Fruit fly (Drosophila melanogaster) whole organism, pupa: ENCODE results near the gene Ziz.

ENCODE experiments used
- CG10348 ChIP-seq: fragments of 200-800 bp; sonication (Bioruptor generic); IDR thresholded peaks from 2 replicates; pipeline ENCODE4 v1.3.6; 2022; ENCODE audit warnings: missing biosample characterization, missing genetic modification characterization
- CG12605 ChIP-seq: fragments of 200-800 bp; sonication (Bioruptor generic); IDR thresholded peaks from 2 replicates; pipeline ENCODE4 v1.3.6; 2022; ENCODE audit warnings: missing biosample characterization, missing genetic modification characterization
- CG13204 ChIP-seq: fragments of 200-800 bp; sonication (Bioruptor generic); optimal IDR thresholded peaks from 2 replicates; lab custom pipeline; 2018; ENCODE audit warnings: missing biosample characterization, mild to moderate bottlenecking, missing genetic modification characterization, moderate library complexity
- CG14655 ChIP-seq: fragments of 200-800 bp; sonication (Bioruptor generic); optimal IDR thresholded peaks from 3 replicates; lab custom pipeline; 2017; ENCODE audit warnings: mild to moderate bottlenecking, missing biosample characterization, missing genetic modification reagents, missing genetic modification characterization
- CG15710 ChIP-seq: fragments of 200-800 bp; sonication (Bioruptor generic); optimal IDR thresholded peaks from 2 replicates; lab custom pipeline; 2018; ENCODE audit warnings: missing biosample characterization, mild to moderate bottlenecking, missing genetic modification characterization, moderate library complexity
- CG17806 ChIP-seq: fragments of 200-800 bp; sonication (Bioruptor generic); optimal IDR thresholded peaks from 2 replicates; lab custom pipeline; 2018; ENCODE audit warnings: missing biosample characterization, mild to moderate bottlenecking, missing genetic modification characterization, moderate library complexity
- CG32121 ChIP-seq: fragments of 200-800 bp; sonication (Bioruptor generic); IDR thresholded peaks from 2 replicates; pipeline ENCODE4 v1.3.6; 2022; ENCODE audit warnings: missing biosample characterization, missing genetic modification characterization
- CG34367 ChIP-seq: fragments of 200-800 bp; sonication (Bioruptor generic); optimal IDR thresholded peaks from 2 replicates; lab custom pipeline; 2018; ENCODE audit warnings: missing biosample characterization, mild to moderate bottlenecking, missing genetic modification characterization
- CG4496 ChIP-seq: fragments of 200-800 bp; sonication (Bioruptor generic); IDR thresholded peaks from 3 replicates; pipeline ENCODE4 v1.3.6; 2022; ENCODE audit warnings: missing biosample characterization, missing genetic modification characterization
- CG8159 ChIP-seq: fragments of 200-800 bp; sonication (Bioruptor generic); optimal IDR thresholded peaks from 3 replicates; lab custom pipeline; 2018; ENCODE audit warnings: missing biosample characterization, mild to moderate bottlenecking, missing genetic modification characterization, moderate library complexity
- CG8301 ChIP-seq: fragments of 200-800 bp; sonication (Bioruptor generic); optimal IDR thresholded peaks from 2 replicates; lab custom pipeline; 2018; ENCODE audit warnings: missing biosample characterization, mild to moderate bottlenecking, missing genetic modification characterization
- CG9948 ChIP-seq: fragments of 200-800 bp; sonication (Bioruptor generic); optimal IDR thresholded peaks from 2 replicates; lab custom pipeline; 2018; ENCODE audit warnings: missing biosample characterization, mild to moderate bottlenecking, missing genetic modification characterization, moderate library complexity
- D1 ChIP-seq: fragments of 200-800 bp; sonication (Bioruptor generic); optimal IDR thresholded peaks from 2 replicates; lab custom pipeline; 2018; ENCODE audit warnings: missing biosample characterization, mild to moderate bottlenecking, missing genetic modification characterization, moderate library complexity
- EcR ChIP-seq: fragments of 200-800 bp; sonication (Bioruptor generic); optimal IDR thresholded peaks from 3 replicates; lab custom pipeline; 2019; ENCODE audit warnings: missing biosample characterization, missing genetic modification characterization, mild to moderate bottlenecking, moderate library complexity, missing genetic modification reagents
- Ets98B ChIP-seq: fragments of 200-800 bp; sonication (Bioruptor generic); IDR thresholded peaks from 2 replicates; pipeline ENCODE4 v1.3.6; 2022; ENCODE audit warnings: missing biosample characterization, missing genetic modification characterization
- Pif1A ChIP-seq: fragments of 200-800 bp; sonication (Bioruptor generic); optimal IDR thresholded peaks from 3 replicates; lab custom pipeline; 2016; ENCODE audit warnings: missing biosample characterization, missing genetic modification characterization
- Pif1B ChIP-seq: fragments of 200-800 bp; sonication (Bioruptor generic); optimal IDR thresholded peaks from 3 replicates; lab custom pipeline; 2016; ENCODE audit warnings: missing biosample characterization, missing genetic modification characterization
- Snoo ChIP-seq: fragments of 200-800 bp; sonication (Bioruptor generic); optimal IDR thresholded peaks from 3 replicates; lab custom pipeline; 2017; ENCODE audit warnings: missing biosample characterization, mild to moderate bottlenecking, missing genetic modification characterization, inconsistent platforms
- fd96Ca ChIP-seq: fragments of 200-800 bp; sonication (Bioruptor generic); IDR thresholded peaks from 3 replicates; pipeline ENCODE4 v1.3.6; 2022; ENCODE audit warnings: missing biosample characterization, missing genetic modification characterization
- gl ChIP-seq: fragments of 200-800 bp; sonication (Bioruptor generic); optimal IDR thresholded peaks from 2 replicates; lab custom pipeline; 2018; ENCODE audit warnings: missing biosample characterization, mild to moderate bottlenecking, missing genetic modification characterization
- rn ChIP-seq: fragments of 200-800 bp; sonication (Bioruptor generic); IDR thresholded peaks from 2 replicates; pipeline ENCODE4 v1.3.6; 2022; ENCODE audit warnings: missing biosample characterization, missing genetic modification characterization

The Ziz gene

DNA sequence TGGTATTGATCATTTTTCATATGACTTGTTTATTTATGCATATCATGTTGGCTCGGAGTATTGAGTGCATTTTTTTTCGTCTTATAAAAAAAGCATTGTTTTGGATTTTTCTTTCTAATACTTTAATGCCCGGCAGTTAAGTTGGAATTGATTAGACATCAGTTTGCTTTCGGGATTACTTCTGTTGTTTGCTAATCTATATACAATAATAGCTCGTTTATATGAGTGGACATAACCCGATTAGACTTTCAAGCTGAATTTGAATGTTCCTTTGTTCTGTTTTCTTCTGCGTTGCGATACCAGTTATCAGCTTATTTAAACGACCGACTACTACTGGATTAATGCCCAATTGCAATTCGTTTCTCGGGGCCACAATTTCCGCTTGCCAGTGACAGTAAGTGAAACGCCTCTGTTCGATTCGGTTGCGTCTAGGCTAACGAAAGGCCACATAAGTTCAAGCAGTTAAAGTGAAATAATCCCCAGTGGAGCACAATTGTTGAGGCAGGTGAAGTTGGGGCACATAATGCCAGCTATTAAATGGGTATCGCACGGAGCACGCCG, 55.6 kb downstream of the Ziz start:
- TF ChIP-seq CG4496 (GFP tag; lab: Robert Waterston, UW), result no peak
- TF ChIP-seq CG32121 (GFP tag; lab: Robert Waterston, UW), result no peak
- no peak for TF ChIP-seq EcR
- TF ChIP-seq rn (GFP tag; lab: Robert Waterston, UW), result no peak
- TF ChIP-seq, all 21 proteins: peak for 0

DNA sequence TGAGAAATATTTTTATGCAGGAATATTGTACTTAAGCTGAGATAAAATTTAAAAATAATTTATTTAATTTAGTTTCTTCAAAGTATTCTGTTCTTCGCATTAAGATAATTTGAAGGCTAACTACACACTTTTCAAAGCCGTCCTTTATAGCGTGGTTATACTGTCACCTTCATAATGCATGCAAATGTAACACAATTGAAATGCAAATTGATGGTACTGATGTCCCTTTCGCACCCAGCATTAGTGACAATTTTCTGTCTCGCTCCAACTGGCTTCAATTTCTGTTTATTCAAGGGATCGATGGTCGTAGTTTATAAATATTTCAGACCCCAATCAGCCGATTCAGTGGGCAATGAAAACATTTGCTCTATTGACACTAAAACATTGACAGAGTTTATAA, 57.6 kb downstream of the Ziz start:
- TF ChIP-seq Pif1B (GFP tag; lab: Kevin White, UChicago), result no peak
- TF ChIP-seq CG4496 (GFP tag; lab: Robert Waterston, UW), result 0 out of 3 replicates have a peak, but pooled peaks have one; percentile 39
- no peak for TF ChIP-seq CG13204 (GFP tag; lab: Kevin White, UChicago)
- 0 out of 2 replicates have a peak, but pooled peaks have one; percentile 23 for TF ChIP-seq Ets98B (GFP tag; lab: Robert Waterston, UW)

DNA sequence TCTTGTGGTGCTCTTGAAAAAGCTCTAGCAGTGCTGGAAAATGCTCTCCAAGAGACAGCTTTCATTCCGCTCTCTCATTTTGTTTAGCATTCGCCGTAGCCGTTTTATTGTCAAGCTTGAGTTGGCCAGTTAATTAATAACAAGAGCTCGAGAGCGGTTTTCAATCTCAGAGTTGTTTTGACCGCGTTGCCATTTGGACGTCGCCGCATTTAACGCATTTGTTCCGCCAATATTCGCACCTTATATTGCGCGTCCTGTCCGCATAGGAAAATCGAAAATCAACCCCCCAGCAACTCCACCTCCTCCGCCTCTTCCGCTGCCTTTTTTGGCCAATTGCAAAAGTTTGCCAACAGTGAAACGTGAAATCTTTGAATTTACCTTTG, 58.8 kb downstream of the Ziz start, which contains the start of gene CG5973:
TSS of gene CG5973 (plus strand) at position 168 of the 383 bp plus-strand sequence.
- TF ChIP-seq CG12605 (peak; percentile 34; the same call in 1 of the 2 replicates), Ets98B (GFP tag; lab: Robert Waterston, UW) (peak; percentile 62; the same call in 1 of the 2 replicates), EcR (no peak), CG8159 (tag; lab: Kevin White, UChicago) (peak; percentile 5), CG15710 (tag; lab: Kevin White, UChicago) (no peak), CG17806 (tag; lab: Kevin White, UChicago) (no peak), CG8301 (no peak), Snoo (no peak)

DNA sequence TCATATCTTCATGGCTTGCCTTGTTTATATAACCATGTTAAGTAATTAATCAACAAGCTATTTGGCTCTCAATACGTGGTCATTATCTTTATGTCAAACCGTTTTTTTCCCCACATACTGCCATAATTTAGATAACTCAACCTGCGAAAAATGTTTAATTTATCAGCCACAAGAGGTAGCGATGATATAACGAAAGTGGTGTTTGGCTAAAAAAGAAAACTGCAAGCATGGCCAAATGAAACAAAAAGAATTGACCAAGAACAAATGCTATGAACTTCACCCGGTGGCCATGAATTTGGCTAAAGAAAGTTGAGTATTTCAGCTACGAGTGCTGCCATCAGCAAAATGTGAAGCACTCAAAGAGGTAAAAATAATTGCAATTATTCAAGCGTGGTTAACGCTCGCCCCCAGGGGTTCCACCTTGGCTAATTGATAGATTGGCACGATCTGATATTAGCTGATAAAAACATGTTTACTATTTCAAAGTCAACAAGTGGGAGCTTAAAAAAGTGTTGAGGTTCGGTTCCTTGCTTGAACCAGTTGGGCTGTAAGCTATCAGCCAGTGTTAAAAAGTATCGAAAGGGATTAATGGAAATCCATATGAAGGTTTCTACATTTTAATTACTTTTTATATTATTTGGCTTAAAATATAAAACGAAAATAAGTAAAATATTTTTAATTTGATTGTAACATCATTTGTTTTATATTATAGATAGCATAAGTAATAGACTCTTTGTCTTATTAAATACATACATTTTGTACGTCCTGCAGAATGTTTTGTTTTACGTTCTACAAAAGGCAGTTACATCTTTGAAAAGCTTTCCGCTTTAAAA, 59.4 kb downstream of the Ziz start:
- TF ChIP-seq CG12605 (peak; percentile 35; the same call in 1 of the 2 replicates), Ets98B (GFP tag; lab: Robert Waterston, UW) (peak; percentile 48), CG17806 (tag; lab: Kevin White, UChicago) (no peak), EcR (no peak), CG4496 (GFP tag; lab: Robert Waterston, UW) (peak; percentile 67), CG14655 (peak; percentile 18), D1 (no peak), CG8301 (no peak), fd96Ca (GFP tag; lab: Robert Waterston, UW) (no peak), CG34367 (tag; lab: Kevin White, UChicago) (peak; percentile 20), CG10348 (GFP tag; lab: Robert Waterston, UW) (no peak)

DNA sequence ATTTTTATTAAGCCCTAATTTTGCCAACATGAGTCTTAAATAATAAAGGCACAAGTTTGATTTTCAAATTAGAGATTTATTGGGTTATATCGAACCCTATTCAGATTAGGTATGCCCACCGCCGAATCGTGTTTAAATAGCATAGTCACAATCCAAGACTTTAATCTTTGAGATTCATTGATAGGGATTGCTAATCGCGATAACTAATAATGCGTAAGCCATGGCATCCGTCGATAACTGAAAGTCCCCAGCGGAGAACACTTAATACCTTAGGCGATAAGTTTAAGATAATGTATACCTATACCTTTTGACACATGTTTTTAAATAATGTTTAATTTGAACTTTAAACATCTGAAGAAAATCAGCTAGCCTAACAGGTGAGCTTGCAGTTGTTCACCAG, 60.6 kb downstream of the Ziz start:
- no peak for TF ChIP-seq rn (GFP tag; lab: Robert Waterston, UW)
- TF ChIP-seq CG32121 (GFP tag; lab: Robert Waterston, UW), result no peak
- no peak for TF ChIP-seq CG12605
- no peak for TF ChIP-seq CG8301
- no peak for TF ChIP-seq CG17806 (tag; lab: Kevin White, UChicago)
- TF ChIP-seq EcR, result no peak
- no peak for TF ChIP-seq CG15710 (tag; lab: Kevin White, UChicago)
- no peak for TF ChIP-seq CG9948 (tag; lab: Kevin White, UChicago)

DNA sequence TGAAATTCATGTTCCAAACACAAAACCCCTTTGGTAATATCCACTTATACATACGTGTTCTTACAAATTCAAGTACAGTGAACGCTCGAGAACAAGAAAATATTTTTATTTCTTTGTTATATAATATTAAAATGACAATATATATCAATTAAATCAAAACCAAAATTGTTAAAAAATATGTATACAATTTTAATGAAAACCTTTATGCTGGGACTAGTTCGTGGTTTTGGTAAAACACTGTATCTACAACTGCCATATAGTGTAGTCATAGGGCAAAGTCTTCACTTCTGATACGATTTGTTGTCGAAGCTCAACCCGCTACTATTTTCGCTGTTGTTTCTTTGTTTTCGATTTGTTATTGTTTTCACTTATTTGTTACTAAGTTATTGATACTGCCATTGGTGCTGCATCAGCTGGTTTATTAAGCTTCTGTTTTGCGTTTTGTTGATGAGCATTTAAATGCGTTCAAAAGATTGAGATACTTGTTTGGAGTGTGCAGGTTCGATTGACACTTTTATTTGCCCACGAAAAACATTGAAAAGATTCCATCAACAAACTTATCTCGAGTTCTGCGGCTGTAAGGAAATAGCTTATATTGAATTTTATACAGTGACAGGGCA, 61.3 kb downstream of the Ziz start:
- TF ChIP-seq Pif1A (GFP tag; lab: Kevin White, UChicago) (peak; percentile 22), CG32121 (GFP tag; lab: Robert Waterston, UW) (peak; percentile 47), CG8159 (tag; lab: Kevin White, UChicago) (peak; percentile 37), rn (GFP tag; lab: Robert Waterston, UW) (no peak), CG17806 (tag; lab: Kevin White, UChicago) (peak; percentile 31), CG10348 (GFP tag; lab: Robert Waterston, UW) (no peak), Snoo (peak; percentile 27), Pif1B (GFP tag; lab: Kevin White, UChicago) (peak; percentile 13), CG12605 (peak; percentile 57), fd96Ca (GFP tag; lab: Robert Waterston, UW) (no peak), CG14655 (peak; percentile 48), CG15710 (tag; lab: Kevin White, UChicago) (peak; percentile 51), CG9948 (tag; lab: Kevin White, UChicago) (no peak), D1 (no peak), CG13204 (GFP tag; lab: Kevin White, UChicago) (no peak), gl (peak; percentile 41), CG34367 (tag; lab: Kevin White, UChicago) (peak; percentile 35), EcR (no peak), Ets98B (GFP tag; lab: Robert Waterston, UW) (peak; percentile 26; the same call in 1 of the 2 replicates), CG8301 (peak; percentile 28), CG4496 (GFP tag; lab: Robert Waterston, UW) (no peak; the same call in 1 of the 3 replicates)
